Fruit fly (Drosophila melanogaster) whole organism, prepupa: ENCODE data around the gene Aldh.

Source experiments
- CG10631 ChIP-seq: fragments of 200-800 bp; sonication (Bioruptor generic); optimal IDR thresholded peaks from 2 replicates; lab custom pipeline; 2016; ENCODE audit warnings: missing biosample characterization, missing genetic modification characterization
- CG10669 ChIP-seq: fragments of 200-800 bp; sonication (Bioruptor generic); optimal IDR thresholded peaks from 3 replicates; lab custom pipeline; 2018; ENCODE audit warnings: missing biosample characterization, mild to moderate bottlenecking, missing genetic modification characterization, moderate library complexity
- CG11294 ChIP-seq: fragments of 200-800 bp; sonication (Bioruptor generic); IDR thresholded peaks from 2 replicates; pipeline ENCODE4 v1.3.6; 2022; ENCODE audit warnings: missing biosample characterization, missing genetic modification characterization
- CG11762 ChIP-seq: fragments of 200-800 bp; sonication (Bioruptor generic); optimal IDR thresholded peaks from 3 replicates; lab custom pipeline; 2016; ENCODE audit warnings: missing biosample characterization, missing genetic modification characterization; ENCODE audit not compliant: insufficient read depth
- CG11902 ChIP-seq: fragments of 200-800 bp; sonication (Bioruptor generic); optimal IDR thresholded peaks from 3 replicates; lab custom pipeline; 2016; ENCODE audit warnings: missing biosample characterization, missing genetic modification characterization
- CG15336 ChIP-seq: fragments of 200-800 bp; sonication (Bioruptor generic); IDR thresholded peaks from 2 replicates; pipeline ENCODE4 v1.3.6; 2022; ENCODE audit warnings: missing biosample characterization, missing genetic modification characterization
- CG1621 ChIP-seq: fragments of 200-800 bp; sonication (Bioruptor generic); optimal IDR thresholded peaks from 3 replicates; lab custom pipeline; 2018; ENCODE audit warnings: missing biosample characterization, mild to moderate bottlenecking, missing genetic modification characterization
- CG16779 ChIP-seq: fragments of 200-800 bp; sonication (Bioruptor generic); optimal IDR thresholded peaks from 3 replicates; lab custom pipeline; 2017; ENCODE audit warnings: missing biosample characterization, mild to moderate bottlenecking, missing genetic modification characterization
- CG3032 ChIP-seq: fragments of 200-800 bp; optimal IDR thresholded peaks from 2 replicates; lab custom pipeline; 2019; ENCODE audit warnings: missing biosample characterization, mild to moderate bottlenecking, missing genetic modification characterization, moderate library complexity
- CG31627 ChIP-seq: fragments of 200-800 bp; sonication (Bioruptor generic); optimal IDR thresholded peaks from 3 replicates; lab custom pipeline; 2016; ENCODE audit warnings: missing biosample characterization, missing genetic modification characterization
- CG34406 ChIP-seq: fragments of 200-800 bp; sonication (Bioruptor generic); optimal IDR thresholded peaks from 3 replicates; lab custom pipeline; 2016; ENCODE audit warnings: missing biosample characterization, missing genetic modification characterization
- CG4318 ChIP-seq: fragments of 200-800 bp; sonication (Bioruptor generic); optimal IDR thresholded peaks from 3 replicates; lab custom pipeline; 2017; ENCODE audit warnings: missing biosample characterization, mild to moderate bottlenecking, missing genetic modification characterization
- CG6276 ChIP-seq: fragments of 200-800 bp; sonication (Bioruptor generic); optimal IDR thresholded peaks from 2 replicates; lab custom pipeline; 2017; ENCODE audit warnings: missing biosample characterization, mild to moderate bottlenecking, missing genetic modification characterization
- CG6792 ChIP-seq: fragments of 200-800 bp; sonication (Bioruptor generic); optimal IDR thresholded peaks from 3 replicates; lab custom pipeline; 2016; ENCODE audit warnings: missing biosample characterization, missing genetic modification characterization
- CG7368 ChIP-seq: fragments of 200-800 bp; sonication (Bioruptor generic); optimal IDR thresholded peaks from 3 replicates; lab custom pipeline; 2016; ENCODE audit warnings: missing biosample characterization, missing genetic modification characterization
- CG8119 ChIP-seq: fragments of 200-800 bp; sonication (Bioruptor generic); IDR thresholded peaks from 3 replicates; pipeline ENCODE4 v1.3.6; 2022; ENCODE audit warnings: missing biosample characterization, missing genetic modification characterization
- CG8319 ChIP-seq: fragments of 200-800 bp; sonication (Bioruptor generic); optimal IDR thresholded peaks from 3 replicates; lab custom pipeline; 2016; ENCODE audit warnings: missing biosample characterization, missing genetic modification characterization
- Eip75B ChIP-seq: fragments of 200-800 bp; sonication (Bioruptor generic); optimal IDR thresholded peaks from 3 replicates; lab custom pipeline; 2016; ENCODE audit warnings: missing biosample characterization, missing genetic modification characterization
- Eip93F ChIP-seq: fragments of 200-800 bp; sonication (Bioruptor generic); optimal IDR thresholded peaks from 2 replicates; lab custom pipeline; 2016; ENCODE audit warnings: missing biosample characterization, mild to moderate bottlenecking, missing genetic modification characterization
- Ets21C ChIP-seq: fragments of 200-800 bp; sonication (Bioruptor generic); optimal IDR thresholded peaks from 3 replicates; lab custom pipeline; 2016; ENCODE audit warnings: missing biosample characterization, missing genetic modification characterization
- Ets96B ChIP-seq: fragments of 200-800 bp; optimal IDR thresholded peaks from 2 replicates; lab custom pipeline; 2019; ENCODE audit warnings: missing biosample characterization, mild to moderate bottlenecking, missing genetic modification characterization, moderate library complexity
- Gug ChIP-seq: fragments of 200-800 bp; sonication (Bioruptor generic); IDR thresholded peaks from 2 replicates; pipeline ENCODE4 v1.3.6; 2022; ENCODE audit warnings: missing biosample characterization, missing genetic modification characterization
- Hr38 ChIP-seq: sonication (Bioruptor generic); optimal IDR thresholded peaks from 2 replicates; lab custom pipeline; 2016; ENCODE audit warnings: missing biosample characterization, missing genetic modification characterization
- Hr39 ChIP-seq: fragments of 200-800 bp; sonication (Bioruptor generic); optimal IDR thresholded peaks from 2 replicates; lab custom pipeline; 2016; ENCODE audit warnings: missing biosample characterization, missing genetic modification characterization
- Met ChIP-seq: fragments of 200-800 bp; sonication (Bioruptor generic); optimal IDR thresholded peaks from 3 replicates; lab custom pipeline; 2016; ENCODE audit warnings: missing biosample characterization, missing genetic modification characterization
- OdsH ChIP-seq: fragments of 200-800 bp; sonication (Bioruptor generic); optimal IDR thresholded peaks from 3 replicates; lab custom pipeline; 2016; ENCODE audit warnings: missing biosample characterization, missing genetic modification characterization
- Smox ChIP-seq: fragments of 200-800 bp; sonication (Bioruptor generic); optimal IDR thresholded peaks from 3 replicates; lab custom pipeline; 2016; ENCODE audit warnings: missing biosample characterization, missing genetic modification characterization
- Sox102F ChIP-seq: fragments of 200-800 bp; sonication (Bioruptor generic); optimal IDR thresholded peaks from 2 replicates; lab custom pipeline; 2016; ENCODE audit warnings: missing biosample characterization, mild to moderate bottlenecking, missing genetic modification characterization
- acj6 ChIP-seq: fragments of 200-800 bp; sonication (Bioruptor generic); optimal IDR thresholded peaks from 3 replicates; lab custom pipeline; 2016; ENCODE audit warnings: missing biosample characterization, missing genetic modification characterization
- cyc ChIP-seq: fragments of 200-800 bp; sonication (Bioruptor generic); optimal IDR thresholded peaks from 3 replicates; lab custom pipeline; 2016; ENCODE audit warnings: missing biosample characterization, missing genetic modification characterization
- dac ChIP-seq: fragments of 200-800 bp; sonication (Bioruptor generic); optimal IDR thresholded peaks from 2 replicates; lab custom pipeline; 2017; ENCODE audit warnings: missing biosample characterization, mild to moderate bottlenecking, missing genetic modification characterization
- dsx ChIP-seq: fragments of 200-800 bp; optimal IDR thresholded peaks from 3 replicates; lab custom pipeline; 2019; ENCODE audit warnings: missing biosample characterization, mild to moderate bottlenecking, missing genetic modification characterization, moderate library complexity; ENCODE audit not compliant: poor library complexity, severe bottlenecking
- eg ChIP-seq: fragments of 200-800 bp; sonication (Bioruptor generic); IDR thresholded peaks from 3 replicates; pipeline ENCODE4 v1.3.6; 2022; ENCODE audit warnings: missing biosample characterization, missing genetic modification characterization
- esn ChIP-seq: fragments of 200-800 bp; sonication (Bioruptor generic); optimal IDR thresholded peaks from 2 replicates; lab custom pipeline; 2016; ENCODE audit warnings: missing biosample characterization, mild to moderate bottlenecking, missing genetic modification characterization, moderate library complexity
- fd59A ChIP-seq: fragments of 200-800 bp; sonication (Bioruptor generic); optimal IDR thresholded peaks from 2 replicates; lab custom pipeline; 2017; ENCODE audit warnings: missing biosample characterization, mild to moderate bottlenecking, missing genetic modification characterization, missing genetic modification reagents
- fkh ChIP-seq: fragments of 200-800 bp; sonication (Bioruptor generic); optimal IDR thresholded peaks from 3 replicates; lab custom pipeline; 2017; ENCODE audit warnings: missing biosample characterization, mild to moderate bottlenecking, missing genetic modification characterization, moderate library complexity
- lz ChIP-seq: fragments of 200-800 bp; sonication (Bioruptor generic); optimal IDR thresholded peaks from 3 replicates; lab custom pipeline; 2016; ENCODE audit warnings: missing biosample characterization, missing genetic modification characterization
- net ChIP-seq: fragments of 200-800 bp; sonication (Bioruptor generic); optimal IDR thresholded peaks from 3 replicates; lab custom pipeline; 2016; ENCODE audit warnings: missing biosample characterization, missing genetic modification characterization
- pdm3 ChIP-seq: fragments of 200-800 bp; sonication (Bioruptor generic); optimal IDR thresholded peaks from 3 replicates; lab custom pipeline; 2016; ENCODE audit warnings: missing biosample characterization, missing genetic modification characterization
- salr ChIP-seq, 2 experiments: fragments of 200-800 bp; sonication (Bioruptor generic); optimal IDR thresholded peaks; 3 replicates each; lab custom pipeline; 2016 to 2018; ENCODE audit warnings: missing biosample characterization in 2 of 2, missing genetic modification characterization in 2 of 2, mild to moderate bottlenecking in 1 of 2
- ss ChIP-seq, 2 experiments: fragments of 200-800 bp; sonication (Bioruptor generic); optimal IDR thresholded peaks; 2 replicates in 1 of 2; 3 replicates in 1 of 2; lab custom pipeline; 2017 to 2018; ENCODE audit warnings: mild to moderate bottlenecking in 2 of 2, missing biosample characterization in 2 of 2, missing genetic modification characterization in 2 of 2, moderate library complexity in 1 of 2
- svp ChIP-seq: fragments of 200-800 bp; sonication (Bioruptor generic); peaks from one replicate; lab custom pipeline; 2016; ENCODE audit warnings: missing biosample characterization, missing genetic modification characterization
- vri ChIP-seq: fragments of 200-800 bp; sonication (Bioruptor generic); optimal IDR thresholded peaks from 3 replicates; lab custom pipeline; 2016; ENCODE audit warnings: missing biosample characterization, mild to moderate bottlenecking, missing genetic modification characterization

Gene Aldh

dm6 chr2L:9430992-9431602 lies 43.9 kb downstream of the Aldh start, which contains the start of the genes FucTB and scat (continued):
- TF ChIP-seq Sox102F (GFP tag; lab: Kevin White, UChicago) (peak; percentile 73), lz (peak; percentile 79), pdm3 (GFP tag; lab: Kevin White, UChicago) (peak; percentile 75), CG11294 (peak; percentile 81), eg (GFP tag; lab: Robert Waterston, UW) (peak; percentile 82; the same call in 2 of the 3 replicates), CG7368 (GFP tag; lab: Kevin White, UChicago) (peak; percentile 44), CG15336 (peak; percentile 69; the same call in 1 of the 2 replicates), ss (GFP tag; optimal IDR thresholded peaks at IDR 0.05; lab: Kevin White, UChicago) (peak; percentile 62 to 76), CG1621 (tag; lab: Kevin White, UChicago) (peak; percentile 29), fkh (peak; percentile 50), CG10631 (peak; percentile 95), CG10669 (GFP tag; lab: Kevin White, UChicago) (peak; percentile 76), Hr39 (GFP tag; lab: Kevin White, UChicago) (peak; percentile 74), CG11762 (GFP tag; lab: Kevin White, UChicago) (peak; percentile 59), Eip75B (peak; percentile 52), CG6276 (no peak), CG34406 (GFP tag; lab: Kevin White, UChicago) (peak; percentile 86), CG31627 (GFP tag; lab: Kevin White, UChicago) (peak; percentile 76), esn (peak; percentile 80), Smox (GFP tag; lab: Kevin White, UChicago) (peak; percentile 70), Eip93F (GFP tag; lab: Kevin White, UChicago) (peak; percentile 72), net (GFP tag; lab: Kevin White, UChicago) (peak; percentile 49), fd59A (GFP tag; lab: Kevin White, UChicago) (peak; percentile 61), CG8119 (GFP tag; lab: Robert Waterston, UW) (peak; percentile 77), acj6 (GFP tag; lab: Kevin White, UChicago) (peak; percentile 88), CG6792 (GFP tag; lab: Kevin White, UChicago) (peak; percentile 78), svp (peak; percentile 81), Gug (GFP tag; lab: Robert Waterston, UW) (peak; percentile 78), Ets21C (GFP tag; lab: Kevin White, UChicago) (peak; percentile 67), dac (peak; percentile 81), salr (GFP tag; optimal IDR thresholded peaks at IDR 0.05; lab: Kevin White, UChicago) (peak; percentile 58 to 87), Hr38 (GFP tag; lab: Kevin White, UChicago) (no peak), CG4318 (peak; percentile 95), CG8319 (peak; percentile 64), vri (GFP tag; lab: Kevin White, UChicago) (peak; percentile 60), cyc (GFP tag; lab: Kevin White, UChicago) (peak; percentile 72), OdsH (GFP tag; lab: Kevin White, UChicago) (peak; percentile 89), dsx (peak; percentile 77)

dm6 chr2L:9435099-9435498 lies 47.9 kb downstream of the Aldh start, which contains the start of gene CG3769:
Gene CG3769 (plus strand): TSS chr2L:9435399.
- no peak for TF ChIP-seq dsx
- TF ChIP-seq CG8119 (GFP tag; lab: Robert Waterston, UW), result no peak
- TF ChIP-seq Eip93F (GFP tag; lab: Kevin White, UChicago), result no peak
- TF ChIP-seq Ets96B, result no peak
- TF ChIP-seq Gug (GFP tag; lab: Robert Waterston, UW), result no peak
- TF ChIP-seq fkh, result no peak
- no peak for TF ChIP-seq OdsH (GFP tag; lab: Kevin White, UChicago)
- no peak for TF ChIP-seq CG7368 (GFP tag; lab: Kevin White, UChicago)
- no peak for TF ChIP-seq net (GFP tag; lab: Kevin White, UChicago)
- no peak for TF ChIP-seq Met (GFP tag; lab: Kevin White, UChicago)
- TF ChIP-seq CG3032, result no peak
- TF ChIP-seq CG11902 (GFP tag; lab: Kevin White, UChicago), result no peak
- TF ChIP-seq Eip75B, result no peak
- no peak for TF ChIP-seq CG16779
- no peak for TF ChIP-seq Smox (GFP tag; lab: Kevin White, UChicago)
- TF ChIP-seq CG11294, result no peak
- no peak for TF ChIP-seq Hr38 (GFP tag; lab: Kevin White, UChicago)
- TF ChIP-seq Hr39 (GFP tag; lab: Kevin White, UChicago), result no peak
- no peak for TF ChIP-seq CG10631
